Worm (Caenorhabditis elegans): ENCODE data around the gene H08J19.1.

H08J19.1 gene

DNA sequence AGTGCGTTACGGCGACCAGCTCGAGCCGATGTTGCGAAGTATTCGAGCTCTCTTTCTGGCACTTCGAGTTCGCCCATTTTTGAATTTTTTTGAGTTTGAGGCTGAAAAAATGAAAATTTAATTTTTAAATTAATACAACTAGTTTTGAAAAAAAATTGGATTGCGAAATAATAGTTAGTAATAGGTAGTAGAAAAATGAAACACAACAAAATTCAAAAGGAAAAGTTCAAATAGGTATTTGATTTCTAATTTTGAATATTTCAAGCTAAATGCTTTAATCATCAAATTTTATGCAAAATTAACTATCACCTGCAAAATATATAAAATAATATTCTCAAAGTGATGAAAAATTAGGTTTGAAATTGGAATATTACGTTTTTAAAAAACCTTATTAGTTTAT, 12.4 kb upstream of the H08J19.1 start, which contains the start of gene K09E9.4:
Gene K09E9.4, minus strand, starts transcription at position 101 of the 400 bp plus-strand sequence.
- TF ChIP-seq C16A3.4 (tag; optimal IDR thresholded peaks at IDR 0.05) = no peak
- TF ChIP-seq snpc-4 (tag; optimal IDR thresholded peaks at IDR 0.05) = no peak
- no peak for TF ChIP-seq unc-62 (GFP tag; optimal IDR thresholded peaks at IDR 0.05)
- no peak for TF ChIP-seq sptf-1 (tag; optimal IDR thresholded peaks at IDR 0.05)
- no peak for TF ChIP-seq ceh-88 (GFP tag; IDR thresholded peaks at IDR 0.05)
- TF ChIP-seq sup-37 (GFP tag; optimal IDR thresholded peaks at IDR 0.05) = no peak
- TF ChIP-seq pqm-1 (tag; optimal IDR thresholded peaks at IDR 0.05) = no peak
- TF ChIP-seq blmp-1 (tag; optimal IDR thresholded peaks at IDR 0.05) = no peak
- no peak for TF ChIP-seq C34B4.2 (tag; optimal IDR thresholded peaks at IDR 0.05)
- TF ChIP-seq nhr-11 (tag; optimal IDR thresholded peaks at IDR 0.05) = no peak
- no peak for TF ChIP-seq fkh-8 (tag; optimal IDR thresholded peaks at IDR 0.05)
- no peak for TF ChIP-seq ceh-90 (tag; optimal IDR thresholded peaks at IDR 0.05)
- no peak for TF ChIP-seq lir-3 (tag; optimal IDR thresholded peaks at IDR 0.05; ENCODE audit: poor library complexity)

DNA sequence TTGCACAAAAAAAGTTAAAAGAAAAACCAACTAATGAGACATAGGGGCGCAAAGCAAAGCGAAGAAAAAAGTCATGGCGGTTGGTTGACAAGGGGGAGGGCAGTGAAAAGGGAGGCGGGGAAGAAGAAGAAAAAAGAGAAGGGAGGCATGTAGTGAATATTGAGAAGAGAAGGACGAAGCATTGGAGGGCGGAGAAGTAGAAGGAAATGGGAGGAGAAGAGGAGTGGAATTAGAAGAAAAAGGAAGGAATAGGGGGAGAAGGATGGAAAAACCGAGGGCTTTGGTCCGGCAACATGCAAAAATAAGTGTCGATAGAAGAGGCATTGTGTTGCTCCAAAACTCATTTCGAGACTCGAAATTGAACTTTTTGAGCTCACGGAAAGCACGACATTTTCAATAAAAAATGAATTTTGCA, 11.9 kb upstream of the H08J19.1 start:
- TF ChIP-seq F16B12.6 (tag; optimal IDR thresholded peaks at IDR 0.05) = no peak
- TF ChIP-seq dsc-1 (tag; optimal IDR thresholded peaks at IDR 0.05) = peak; percentile 19
- peak; percentile 24 for TF ChIP-seq nhr-47 (tag; optimal IDR thresholded peaks at IDR 0.05)
- peak; percentile 7 for TF ChIP-seq tbx-2 (tag; optimal IDR thresholded peaks at IDR 0.05)
- peak; percentile 27 for TF ChIP-seq fkh-8 (tag; optimal IDR thresholded peaks at IDR 0.05)
- no peak for TF ChIP-seq elt-2 (tag; optimal IDR thresholded peaks at IDR 0.05)
- peak; percentile 81 for TF ChIP-seq lin-14 (GFP tag; optimal IDR thresholded peaks at IDR 0.05)
- no peak for TF ChIP-seq efl-3 (GFP tag; optimal IDR thresholded peaks at IDR 0.05)
- TF ChIP-seq nhr-11 (tag; optimal IDR thresholded peaks at IDR 0.05) = no peak
- peak; percentile 12 for TF ChIP-seq skn-1 (tag; optimal IDR thresholded peaks at IDR 0.05)
- peak; percentile 79 for TF ChIP-seq blmp-1 (tag; optimal IDR thresholded peaks at IDR 0.05)
- TF ChIP-seq dpl-1 (GFP tag; optimal IDR thresholded peaks at IDR 0.05) = no peak
- no peak for TF ChIP-seq ceh-88 (GFP tag; IDR thresholded peaks at IDR 0.05)
- TF ChIP-seq efl-1 (optimal IDR thresholded peaks at IDR 0.05) = peak; percentile 1 to 15
- TF ChIP-seq efl-1 (GFP tag; optimal IDR thresholded peaks at IDR 0.05 in 1 of 2) = no peak
- TF ChIP-seq ceh-82 (tag; optimal IDR thresholded peaks at IDR 0.05) = peak in 2 of 3 experiments; percentile 45 to 69
- TF ChIP-seq mdl-1 (tag; optimal IDR thresholded peaks at IDR 0.05) = peak in 1 of 2 experiments; percentile 9
- no peak for TF ChIP-seq nhr-84 (tag; optimal IDR thresholded peaks at IDR 0.05)
- TF ChIP-seq fkh-10 (GFP tag; optimal IDR thresholded peaks at IDR 0.05) = peak; percentile 48
- peak; percentile 65 for TF ChIP-seq nhr-71 (tag; optimal IDR thresholded peaks at IDR 0.05)
- TF ChIP-seq nhr-20 (tag; optimal IDR thresholded peaks at IDR 0.05) = peak; percentile 23
- no peak for TF ChIP-seq irx-1 (tag; optimal IDR thresholded peaks at IDR 0.05)
- TF ChIP-seq pqm-1 (tag; optimal IDR thresholded peaks at IDR 0.05) = no peak
- TF ChIP-seq mep-1 (tag; optimal IDR thresholded peaks at IDR 0.05) = peak; percentile 44
- TF ChIP-seq tlp-1 (tag; optimal IDR thresholded peaks at IDR 0.05) = no peak
- no peak for TF ChIP-seq nhr-90 (tag; optimal IDR thresholded peaks at IDR 0.05; ENCODE audit: poor library complexity)
- TF ChIP-seq C16A3.4 (tag; optimal IDR thresholded peaks at IDR 0.05) = no peak
- peak; percentile 2 to 25 for TF ChIP-seq lsy-2 (tag; optimal IDR thresholded peaks at IDR 0.05)
- TF ChIP-seq Y116A8C.19 (tag; optimal IDR thresholded peaks at IDR 0.05; ENCODE audit: borderline replicate concordance) = no peak
- peak in 1 of 2 experiments; percentile 1 for TF ChIP-seq lin-35 (GFP tag; optimal IDR thresholded peaks at IDR 0.05)
- peak; percentile 43 for TF ChIP-seq rnt-1 (tag; optimal IDR thresholded peaks at IDR 0.05)
- no peak; the same call in 1 of the 2 replicates for TF ChIP-seq nhr-19 (GFP tag; conservative IDR thresholded peaks at IDR 0.05)
- TF ChIP-seq snu-23 (GFP tag; optimal IDR thresholded peaks at IDR 0.05) = peak; percentile 44
- TF ChIP-seq swsn-7 (tag; optimal IDR thresholded peaks at IDR 0.05) = peak; percentile 6
- TF ChIP-seq zip-4 (GFP tag; optimal IDR thresholded peaks at IDR 0.05) = no peak
- peak; percentile 7 for TF ChIP-seq xbp-1 (tag; optimal IDR thresholded peaks at IDR 0.05)
